Worm (Caenorhabditis elegans) whole organism, L4 larva: ENCODE results near the gene nkcc-1.
A peak's percentile ranks its signal among the peaks of the same experiment; 100 is the strongest.

Source experiments
- D1046.2 ChIP-seq: fragments of 200-800 bp; sonication (Bioruptor generic); IDR thresholded peaks from 2 replicates; pipeline ENCODE4 v1.3.6; 2022; ENCODE audit warnings: missing genetic modification characterization, missing compliant biosample characterization
- F26F4.8 ChIP-seq: fragments of 200-800 bp; sonication (Bioruptor generic); conservative IDR thresholded peaks from 2 replicates; pipeline ENCODE4 v1.3.6; 2022; ENCODE audit warnings: missing genetic modification characterization, missing compliant biosample characterization
- F49E8.2 ChIP-seq: sonication (generic microtip); optimal IDR thresholded peaks from 2 replicates; lab custom pipeline; 2016; ENCODE audit warnings: missing compliant biosample characterization, mild to moderate bottlenecking, missing genetic modification characterization, borderline replicate concordance
- T20F7.1 ChIP-seq: fragments of 200-800 bp; sonication (Bioruptor generic); optimal IDR thresholded peaks from 2 replicates; lab custom pipeline; 2018; ENCODE audit warnings: mild to moderate bottlenecking, missing genetic modification characterization, missing compliant biosample characterization
- Y105C5A.15 ChIP-seq: fragments of 200-800 bp; sonication (Bioruptor generic); IDR thresholded peaks from 2 replicates; pipeline ENCODE4 v1.3.6; 2022; ENCODE audit warnings: missing genetic modification characterization, missing compliant biosample characterization
- Y48G9A.11 ChIP-seq: fragments of 200-800 bp; sonication (Bioruptor generic); IDR thresholded peaks from 2 replicates; pipeline ENCODE4 v1.3.6; 2022; ENCODE audit warnings: missing genetic modification reagents, missing genetic modification characterization, missing compliant biosample characterization
- ZK337.2 ChIP-seq: fragments of 200-800 bp; sonication (Bioruptor generic); IDR thresholded peaks from 2 replicates; pipeline ENCODE4 v1.3.6; 2022; ENCODE audit warnings: missing genetic modification reagents, missing genetic modification characterization, missing compliant biosample characterization
- aly-2 ChIP-seq: sonication (generic microtip); optimal IDR thresholded peaks from 2 replicates; lab custom pipeline; 2018; ENCODE audit warnings: missing biosample characterization, missing genetic modification characterization
- arid-1 ChIP-seq: fragments of 200-800 bp; sonication (Bioruptor generic); conservative IDR thresholded peaks from 2 replicates; pipeline ENCODE4 v1.3.6; 2022; ENCODE audit warnings: missing genetic modification reagents, missing genetic modification characterization, missing compliant biosample characterization
- attf-4 ChIP-seq: sonication (generic microtip); optimal IDR thresholded peaks from 3 replicates; lab custom pipeline; 2017; ENCODE audit warnings: missing biosample characterization, missing genetic modification characterization
- ceh-32 ChIP-seq: sonication (generic microtip); optimal IDR thresholded peaks from 2 replicates; lab custom pipeline; 2016; ENCODE audit warnings: mild to moderate bottlenecking, missing genetic modification characterization, missing compliant biosample characterization; ENCODE audit not compliant: poor library complexity
- ceh-82 ChIP-seq: sonication (generic microtip); optimal IDR thresholded peaks from 2 replicates; lab custom pipeline; 2017; ENCODE audit warnings: missing biosample characterization, missing genetic modification characterization
- ces-1 ChIP-seq: fragments of 150-350 bp; sonication (generic microtip); optimal IDR thresholded peaks from 4 replicates; lab custom pipeline; 2014; ENCODE audit warnings: missing biosample characterization, missing genetic modification reagents, missing genetic modification characterization
- daf-16 ChIP-seq, 3 experiments: sonication (generic microtip); optimal IDR thresholded peaks; 2 replicates each; lab custom pipeline; 2016 to 2017; ENCODE audit warnings: missing genetic modification characterization in 3 of 3, missing genetic modification reagents in 3 of 3, mild to moderate bottlenecking in 2 of 3, missing compliant biosample characterization in 2 of 3, missing biosample characterization in 1 of 3, moderate library complexity in 1 of 3
- dmd-8 ChIP-seq: fragments of 200-800 bp; sonication (Bioruptor generic); IDR thresholded peaks from 2 replicates; pipeline ENCODE4 v1.3.6; 2022; ENCODE audit warnings: missing genetic modification characterization, missing compliant biosample characterization
- dmd-9 ChIP-seq: fragments of 200-800 bp; sonication (Bioruptor generic); IDR thresholded peaks from 2 replicates; pipeline ENCODE4 v1.3.6; 2022; ENCODE audit warnings: missing genetic modification reagents, missing genetic modification characterization, missing compliant biosample characterization
- egl-27 ChIP-seq: sonication (generic microtip); optimal IDR thresholded peaks from 3 replicates; lab custom pipeline; 2017; ENCODE audit warnings: missing biosample characterization, missing genetic modification reagents, missing genetic modification characterization
- egl-43 ChIP-seq: fragments of 200-800 bp; sonication (Bioruptor generic); IDR thresholded peaks from 2 replicates; pipeline ENCODE4 v1.3.6; 2022; ENCODE audit warnings: missing genetic modification reagents, missing genetic modification characterization, missing compliant biosample characterization
- gei-8 ChIP-seq: fragments of 200-800 bp; sonication (Bioruptor generic); optimal IDR thresholded peaks from 2 replicates; lab custom pipeline; 2018; ENCODE audit warnings: mild to moderate bottlenecking, missing genetic modification characterization, missing compliant biosample characterization
- lin-1 ChIP-seq: fragments of 200-800 bp; sonication (Bioruptor generic); IDR thresholded peaks from 2 replicates; pipeline ENCODE4 v1.3.6; 2022; ENCODE audit warnings: missing genetic modification reagents, missing genetic modification characterization, missing compliant biosample characterization
- lin-13 ChIP-seq: fragments of 150-350 bp; optimal IDR thresholded peaks from 2 replicates; lab custom pipeline; 2014; ENCODE audit warnings: missing biosample characterization, missing genetic modification reagents, missing genetic modification characterization
- lin-29 ChIP-seq: fragments of 200-800 bp; sonication (Bioruptor generic); IDR thresholded peaks from 2 replicates; pipeline ENCODE4 v1.3.6; 2022; ENCODE audit warnings: missing genetic modification reagents, missing genetic modification characterization, missing compliant biosample characterization
- lin-39 ChIP-seq: fragments of 150-350 bp; optimal IDR thresholded peaks from 2 replicates; lab custom pipeline; 2014; ENCODE audit warnings: missing biosample characterization, missing genetic modification reagents, missing genetic modification characterization
- lsy-2 ChIP-seq, 2 experiments: fragments of 150-350 bp in 1 of 2; sonication (generic microtip) in 1 of 2; optimal IDR thresholded peaks; 2 replicates each; lab custom pipeline; 2014 to 2017; ENCODE audit warnings: missing biosample characterization in 2 of 2, missing genetic modification characterization in 2 of 2
- madf-5 ChIP-seq, 2 experiments: fragments of 200-800 bp; sonication (Bioruptor generic); IDR thresholded peaks; 2 replicates each; pipeline ENCODE4 v1.3.6; 2022; ENCODE audit warnings: missing compliant biosample characterization in 2 of 2, missing genetic modification characterization in 2 of 2
- mdt-29 ChIP-seq: fragments of 200-800 bp; sonication (Bioruptor generic); IDR thresholded peaks from 2 replicates; pipeline ENCODE4 v1.3.6; 2022; ENCODE audit warnings: missing genetic modification reagents, missing genetic modification characterization, missing compliant biosample characterization
- mes-2 ChIP-seq: sonication (generic microtip); optimal IDR thresholded peaks from 2 replicates; lab custom pipeline; 2016; ENCODE audit warnings: missing genotype, mild to moderate bottlenecking, missing genetic modification characterization, missing compliant biosample characterization; ENCODE audit not compliant: poor library complexity, severe bottlenecking
- mxl-3 ChIP-seq: fragments of 200-800 bp; sonication (Bioruptor generic); optimal IDR thresholded peaks from 2 replicates; lab custom pipeline; 2018; ENCODE audit warnings: mild to moderate bottlenecking, missing genetic modification characterization, missing compliant biosample characterization
- nhr-10 ChIP-seq: fragments of 150-350 bp; optimal IDR thresholded peaks from 2 replicates; lab custom pipeline; 2014; ENCODE audit warnings: missing biosample characterization, missing genetic modification characterization
- nhr-111 ChIP-seq: fragments of 200-800 bp; sonication (Bioruptor generic); optimal IDR thresholded peaks from 2 replicates; lab custom pipeline; 2018; ENCODE audit warnings: mild to moderate bottlenecking, missing genetic modification characterization, missing compliant biosample characterization
- nhr-237 ChIP-seq: sonication (generic microtip); optimal IDR thresholded peaks from 2 replicates; lab custom pipeline; 2017; ENCODE audit warnings: missing biosample characterization, missing genetic modification characterization
- nhr-28 ChIP-seq: fragments of 150-350 bp; optimal IDR thresholded peaks from 2 replicates; lab custom pipeline; 2014; ENCODE audit warnings: missing biosample characterization, missing genetic modification characterization
- nhr-41 ChIP-seq: fragments of 200-800 bp; sonication (Bioruptor generic); IDR thresholded peaks from 2 replicates; pipeline ENCODE4 v1.3.6; 2022; ENCODE audit warnings: missing genetic modification reagents, missing genetic modification characterization, missing compliant biosample characterization
- nhr-42 ChIP-seq: fragments of 200-800 bp; sonication (Bioruptor generic); IDR thresholded peaks from 2 replicates; pipeline ENCODE4 v1.3.6; 2022; ENCODE audit warnings: missing genetic modification characterization, missing compliant biosample characterization
- nhr-48 ChIP-seq: sonication (generic microtip); optimal IDR thresholded peaks from 2 replicates; lab custom pipeline; 2016; ENCODE audit warnings: mild to moderate bottlenecking, missing genetic modification characterization, missing compliant biosample characterization
- nhr-77 ChIP-seq: fragments of 150-350 bp; optimal IDR thresholded peaks from 2 replicates; lab custom pipeline; 2014; ENCODE audit warnings: missing biosample characterization, missing genetic modification characterization
- pha-4 ChIP-seq, 2 experiments: fragments of 150-350 bp in 1 of 2; fragments of 200-800 bp in 1 of 2; sonication (Bioruptor generic) in 1 of 2; IDR thresholded peaks in 1 of 2; optimal IDR thresholded peaks in 1 of 2; 2 replicates each; pipeline versions ENCODE4 v1.3.6 to Lab custom; 2014 to 2022; ENCODE audit warnings: missing genetic modification characterization in 2 of 2, missing genetic modification reagents in 2 of 2, missing biosample characterization in 1 of 2, missing compliant biosample characterization in 1 of 2
- set-16 ChIP-seq: fragments of 200-800 bp; sonication (Bioruptor generic); IDR thresholded peaks from 2 replicates; pipeline ENCODE4 v1.3.6; 2022; ENCODE audit warnings: missing genetic modification reagents, missing genetic modification characterization, missing compliant biosample characterization
- snpc-1.2 ChIP-seq: fragments of 200-800 bp; sonication (Bioruptor generic); IDR thresholded peaks from 2 replicates; pipeline ENCODE4 v1.3.6; 2022; ENCODE audit warnings: missing genetic modification reagents, missing genetic modification characterization, missing compliant biosample characterization
- tra-1 ChIP-seq: fragments of 200-800 bp; sonication (Bioruptor generic); IDR thresholded peaks from 2 replicates; pipeline ENCODE4 v1.3.6; 2022; ENCODE audit warnings: missing genetic modification reagents, missing genetic modification characterization, missing compliant biosample characterization
- unc-62 ChIP-seq, 3 experiments: fragments of 150-350 bp in 1 of 3; sonication (generic microtip); optimal IDR thresholded peaks in 2 of 3; peaks in 1 of 3; 1 replicate in 1 of 3; 2 replicates in 2 of 3; lab custom pipeline; 2014 to 2017; ENCODE audit warnings: missing biosample characterization in 3 of 3, missing genetic modification characterization in 3 of 3, missing genetic modification reagents in 3 of 3, missing genotype in 1 of 3
- zfp-2 ChIP-seq: sonication (generic microtip); optimal IDR thresholded peaks from 2 replicates; lab custom pipeline; 2016; ENCODE audit warnings: mild to moderate bottlenecking, missing genetic modification characterization, missing compliant biosample characterization
- zip-11 ChIP-seq: fragments of 200-800 bp; sonication (Bioruptor generic); IDR thresholded peaks from 2 replicates; pipeline ENCODE4 v1.3.6; 2022; ENCODE audit warnings: missing genetic modification characterization, missing compliant biosample characterization
- zip-2 ChIP-seq: fragments of 150-350 bp; optimal IDR thresholded peaks from 2 replicates; lab custom pipeline; 2014; ENCODE audit warnings: missing biosample characterization, missing genetic modification characterization
- ztf-7 ChIP-seq: fragments of 150-350 bp; optimal IDR thresholded peaks from 2 replicates; lab custom pipeline; 2014; ENCODE audit warnings: missing biosample characterization, missing genetic modification characterization

The nkcc-1 gene

DNA sequence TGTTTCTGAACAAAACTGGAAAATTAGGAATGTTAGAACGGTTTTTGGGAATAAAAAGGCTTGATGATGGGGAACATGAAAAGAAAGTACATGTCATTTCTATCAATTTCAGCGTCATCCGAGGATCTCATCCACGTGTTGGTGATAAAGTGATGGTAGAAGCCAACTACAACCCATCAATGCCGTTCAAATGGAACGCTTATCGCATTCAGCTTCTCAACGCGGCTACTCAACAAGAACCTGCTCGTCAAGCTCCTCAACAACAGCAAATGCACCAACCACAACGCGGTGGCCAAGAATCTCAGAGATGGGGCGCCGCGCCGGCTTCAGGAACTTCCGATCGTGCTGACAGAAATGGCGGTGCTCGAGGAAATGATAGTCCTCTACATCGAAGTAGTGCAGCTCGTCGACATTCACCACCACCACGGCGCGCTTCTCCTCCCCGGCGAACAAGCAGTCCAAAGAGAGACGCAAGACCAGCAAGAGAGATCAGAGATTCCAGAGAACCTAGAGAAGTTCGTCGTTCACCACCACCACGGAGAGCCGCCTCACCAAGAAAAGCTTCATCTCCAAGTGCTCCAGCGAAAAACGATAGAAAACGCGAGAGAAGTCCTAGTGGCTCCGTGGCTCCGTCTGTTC lies 51.7 kb downstream of the nkcc-1 start (continued):
- TF ChIP-seq set-16: peak; percentile 84
- TF ChIP-seq ceh-82 (tag; lab: Kevin White, UChicago): no peak
- TF ChIP-seq attf-4: no peak
- TF ChIP-seq nhr-111 (GFP tag; lab: Kevin White, UChicago): no peak
- no peak for TF ChIP-seq nhr-41
- TF ChIP-seq ZK337.2 (GFP tag; lab: Robert Waterston, UW): no peak
- TF ChIP-seq mxl-3: no peak
- TF ChIP-seq madf-5 (GFP tag; IDR thresholded peaks at IDR 0.05; lab: Robert Waterston, UW): no peak
- no peak for TF ChIP-seq ztf-7 (tag; lab: Kevin White, UChicago)
- no peak for TF ChIP-seq T20F7.1
- TF ChIP-seq Y48G9A.11 (GFP tag; lab: Robert Waterston, UW): 0 out of 2 replicates have a peak, but pooled peaks have one; percentile 12
- TF ChIP-seq tra-1 (GFP tag; lab: Robert Waterston, UW): 0 out of 2 replicates have a peak, but pooled peaks have one; percentile 6
- TF ChIP-seq lin-29 (GFP tag; lab: Robert Waterston, UW): no peak
- no peak for TF ChIP-seq mdt-29 (GFP tag; lab: Robert Waterston, UW)
- no peak for TF ChIP-seq nhr-42 (GFP tag; lab: Robert Waterston, UW)
- no peak for TF ChIP-seq zfp-2 (tag; lab: Kevin White, UChicago)
- no peak for TF ChIP-seq nhr-48 (tag; lab: Kevin White, UChicago)
- TF ChIP-seq unc-62 (GFP tag; optimal IDR thresholded peaks at IDR 0.05 in 1 of 2; lab: Kevin White, UChicago): peak in 1 of 2 experiments; percentile 80
- no peak for TF ChIP-seq unc-62 (tag; optimal IDR thresholded peaks at IDR 0.05; lab: Kevin White, UChicago)
- no peak for TF ChIP-seq dmd-9 (GFP tag; lab: Robert Waterston, UW)
- TF ChIP-seq mes-2: no peak
- TF ChIP-seq nhr-10 (tag; lab: Kevin White, UChicago): no peak

DNA sequence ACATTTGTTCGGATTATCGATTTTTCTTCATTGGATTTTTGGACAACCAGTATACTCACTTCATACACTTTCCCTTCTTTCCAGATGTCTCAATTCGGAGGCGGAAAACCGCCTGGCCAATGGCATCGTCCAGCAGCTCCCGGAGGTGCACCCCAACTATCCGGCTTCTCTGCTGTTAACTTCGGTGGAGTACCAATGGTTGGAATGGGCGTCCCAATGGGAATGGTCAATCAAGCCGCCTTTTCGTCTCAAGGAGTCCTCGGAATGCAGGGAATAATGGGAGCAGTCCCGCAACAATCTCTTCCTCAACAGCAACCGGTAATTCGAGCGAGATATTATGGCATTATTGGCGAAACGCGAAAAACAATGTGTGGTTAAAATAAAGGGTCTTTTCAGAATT lies 52.4 kb downstream of the nkcc-1 start, which contains the start of gene ccar-1:
Gene ccar-1, plus strand, starts transcription at position 83 of the 400 bp plus-strand sequence.
- TF ChIP-seq egl-43 (peak; percentile 43; the same call in 1 of the 2 replicates), unc-62 (GFP tag; optimal IDR thresholded peaks at IDR 0.05 in 1 of 2; lab: Kevin White, UChicago) (no peak), unc-62 (tag; optimal IDR thresholded peaks at IDR 0.05; lab: Kevin White, UChicago) (no peak), mxl-3 (no peak), dmd-9 (GFP tag; lab: Robert Waterston, UW) (peak; percentile 59; the same call in 1 of the 2 replicates), snpc-1.2 (GFP tag; lab: Robert Waterston, UW) (peak; percentile 60), Y105C5A.15 (0 out of 2 replicates have a peak, but pooled peaks have one; percentile 62)

DNA sequence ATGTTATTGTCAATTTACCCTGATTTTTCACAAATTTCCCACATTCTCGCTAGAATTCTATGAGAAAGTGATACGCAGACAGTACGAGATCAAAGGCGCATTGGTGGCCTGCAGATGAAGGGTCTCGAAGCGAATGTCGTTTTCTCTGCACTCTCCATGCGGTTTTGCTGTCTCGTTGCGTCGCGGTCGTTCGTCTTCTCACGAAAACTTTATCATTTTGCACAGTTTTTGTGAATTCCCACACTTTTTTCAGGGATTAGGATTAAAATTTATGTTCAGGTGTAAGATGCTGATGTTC lies 52.9 kb downstream of the nkcc-1 start:
- TF ChIP-seq lin-1 (no peak), egl-27 (no peak), F49E8.2 (peak; percentile 72), gei-8 (GFP tag; lab: Kevin White, UChicago) (no peak), egl-43 (no peak), lin-13 (peak; percentile 76), ceh-32 (no peak), mes-2 (peak; percentile 84), nhr-77 (tag; lab: Kevin White, UChicago) (peak; percentile 9), dmd-9 (GFP tag; lab: Robert Waterston, UW) (no peak), zip-2 (tag; lab: Kevin White, UChicago) (no peak), dmd-8 (GFP tag; lab: Robert Waterston, UW) (no peak), F26F4.8 (GFP tag; lab: Robert Waterston, UW) (no peak), D1046.2 (GFP tag; lab: Robert Waterston, UW) (no peak), aly-2 (tag; lab: Kevin White, UChicago) (no peak), daf-16 (GFP tag; optimal IDR thresholded peaks at IDR 0.05; lab: Kevin White, UChicago) (peak in 1 of 2 experiments; percentile 23), daf-16 (tag; optimal IDR thresholded peaks at IDR 0.05; lab: Kevin White, UChicago) (peak; percentile 61), nhr-28 (peak; percentile 69), nhr-237 (tag; lab: Kevin White, UChicago) (no peak), T20F7.1 (no peak), lin-39 (tag; lab: Kevin White, UChicago) (no peak), ces-1 (GFP tag; lab: Kevin White, UChicago) (no peak), nhr-42 (GFP tag; lab: Robert Waterston, UW) (no peak), arid-1 (GFP tag; lab: Robert Waterston, UW) (0 out of 2 replicates have a peak, but pooled peaks have one; percentile 26), zip-11 (GFP tag; lab: Robert Waterston, UW) (no peak), pha-4 (GFP tag; IDR thresholded peaks at IDR 0.05; lab: Robert Waterston, UW) (peak; percentile 49; the same call in 1 of the 2 replicates), pha-4 (tag; optimal IDR thresholded peaks at IDR 0.05; lab: Kevin White, UChicago) (no peak), lsy-2 (tag; optimal IDR thresholded peaks at IDR 0.05; lab: Kevin White, UChicago) (peak; percentile 19 to 90)
